Worm (Caenorhabditis elegans) whole organism, midembryonic: ENCODE measurements around the gene tag-191.

Experiments
- T22C8.4 ChIP-seq: fragments of 200-800 bp; sonication (Bioruptor generic); IDR thresholded peaks from 2 replicates; pipeline ENCODE4 v1.3.6; 2022; ENCODE audit warnings: missing genetic modification characterization, missing compliant biosample characterization
- cog-1 ChIP-seq: sonication (generic microtip); optimal IDR thresholded peaks from 2 replicates; lab custom pipeline; 2016; ENCODE audit warnings: missing genetic modification characterization, missing compliant biosample characterization
- flt-1 ChIP-seq: fragments of 200-800 bp; sonication (Bioruptor generic); IDR thresholded peaks from 2 replicates; pipeline ENCODE4 v1.3.6; 2022; ENCODE audit warnings: missing genetic modification characterization, missing compliant biosample characterization
- klf-2 ChIP-seq: fragments of 200-800 bp; sonication (Bioruptor generic); conservative IDR thresholded peaks from 2 replicates; pipeline ENCODE4 v1.3.6; 2022; ENCODE audit warnings: missing genetic modification reagents, missing genetic modification characterization, missing compliant biosample characterization
- med-1 ChIP-seq: sonication (generic microtip); optimal IDR thresholded peaks from 2 replicates; lab custom pipeline; 2017; ENCODE audit warnings: missing genetic modification characterization, mild to moderate bottlenecking, missing compliant biosample characterization, antibody characterized with exemption, missing genetic modification reagents; ENCODE audit not compliant: insufficient read depth
- ref-1 ChIP-seq: fragments of 200-800 bp; sonication (Bioruptor generic); conservative IDR thresholded peaks from 2 replicates; pipeline ENCODE4 v1.3.6; 2022; ENCODE audit warnings: missing genetic modification reagents, missing genetic modification characterization, missing compliant biosample characterization
- tab-1 ChIP-seq: fragments of 200-800 bp; sonication (Bioruptor generic); IDR thresholded peaks from 2 replicates; pipeline ENCODE4 v1.3.6; 2022; ENCODE audit warnings: missing genetic modification characterization, missing compliant biosample characterization
- ztf-23 ChIP-seq: fragments of 200-800 bp; sonication (Bioruptor generic); IDR thresholded peaks from 2 replicates; pipeline ENCODE4 v1.3.6; 2022; ENCODE audit warnings: missing genetic modification reagents, missing genetic modification characterization, missing compliant biosample characterization
- ztf-29 ChIP-seq: fragments of 200-800 bp; sonication (Bioruptor generic); IDR thresholded peaks from 2 replicates; pipeline ENCODE4 v1.3.6; 2022; ENCODE audit warnings: missing genetic modification reagents, missing genetic modification characterization, missing compliant biosample characterization

Gene tag-191

DNA sequence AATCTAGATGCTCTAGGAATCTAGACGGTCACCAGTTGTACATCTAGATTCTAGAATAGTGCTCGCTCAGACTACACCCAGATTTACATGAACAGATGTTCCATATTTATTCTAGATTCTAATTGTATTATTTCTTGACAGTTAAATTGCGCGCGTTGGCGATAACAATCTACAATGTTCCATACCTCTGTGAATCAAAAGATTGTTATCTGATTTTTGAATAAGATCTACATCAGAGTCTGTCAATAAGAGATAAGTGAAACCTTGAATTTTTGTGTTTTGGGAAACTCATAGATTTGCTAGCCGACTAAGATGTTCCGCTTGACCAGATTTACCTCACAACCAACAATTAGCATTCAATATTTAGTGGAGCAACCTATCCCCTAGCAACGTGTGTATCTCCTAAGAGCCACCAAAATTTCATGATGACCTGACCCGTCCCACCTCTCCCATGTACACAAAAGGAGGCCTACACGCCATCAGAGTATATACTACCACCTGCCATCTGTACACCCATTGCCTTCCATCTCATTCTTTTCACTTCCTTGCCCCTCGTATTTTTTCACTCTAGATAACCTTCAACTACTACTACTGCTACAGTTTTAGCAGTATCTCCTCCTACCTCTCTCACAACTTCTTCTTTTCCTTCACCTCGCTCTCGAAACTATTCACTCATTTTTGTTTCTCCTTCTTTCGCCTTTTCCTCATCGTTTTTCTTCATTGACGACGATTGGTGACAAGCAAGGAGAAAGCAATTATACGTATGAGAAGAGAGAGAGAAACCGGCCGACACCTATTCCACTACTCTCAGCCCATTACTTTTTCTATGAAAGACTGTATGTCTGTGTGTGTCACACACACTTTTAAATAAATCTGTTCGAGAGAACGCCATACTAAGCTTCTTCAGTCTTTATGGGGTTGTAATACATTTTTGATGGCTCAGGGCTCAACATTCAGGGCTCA is 29.2 kb downstream of the tag-191 start:
- TF ChIP-seq ztf-29 (GFP tag; lab: Robert Waterston, UW), result peak; percentile 13; the same call in 1 of the 2 replicates
- TF ChIP-seq ztf-23 (GFP tag; lab: Robert Waterston, UW), result no peak

DNA sequence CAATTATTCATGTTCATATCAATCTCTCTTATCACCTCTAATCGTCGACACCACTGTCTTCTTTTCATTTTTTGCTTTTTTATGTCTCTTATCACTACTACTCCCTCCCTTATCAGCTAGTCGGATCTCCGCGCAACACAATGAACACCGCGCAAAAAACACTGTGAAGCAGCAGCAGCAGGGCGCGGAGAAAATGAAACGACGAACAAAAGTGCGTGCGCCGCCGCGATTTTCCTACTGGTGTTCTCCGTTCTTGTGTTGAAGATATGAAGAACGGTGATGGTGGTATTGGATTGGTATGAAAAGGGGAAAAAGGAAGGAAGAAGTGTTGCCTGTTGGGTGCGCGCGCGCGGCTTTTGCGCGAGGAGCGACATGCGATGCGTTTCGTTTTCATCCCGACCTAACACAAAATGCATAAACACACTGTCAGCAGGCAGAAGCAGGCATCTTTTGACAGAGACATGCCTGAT is 30.4 kb downstream of the tag-191 start:
- no peak for TF ChIP-seq med-1 (GFP tag; lab: Kevin White, UChicago)
- no peak for TF ChIP-seq flt-1 (GFP tag; lab: Robert Waterston, UW)
- TF ChIP-seq ztf-29 (GFP tag; lab: Robert Waterston, UW), result peak; percentile 60; the same call in 1 of the 2 replicates
- no peak for TF ChIP-seq tab-1 (GFP tag; lab: Robert Waterston, UW)
- TF ChIP-seq ztf-23 (GFP tag; lab: Robert Waterston, UW), result 0 out of 2 replicates have a peak, but pooled peaks have one; percentile 55
- TF ChIP-seq klf-2 (GFP tag; lab: Robert Waterston, UW), result no peak
- TF ChIP-seq ref-1 (GFP tag; lab: Robert Waterston, UW), result no peak
- peak; percentile 51 for TF ChIP-seq cog-1 (tag; lab: Kevin White, UChicago)
- no peak for TF ChIP-seq T22C8.4 (GFP tag; lab: Robert Waterston, UW)

DNA sequence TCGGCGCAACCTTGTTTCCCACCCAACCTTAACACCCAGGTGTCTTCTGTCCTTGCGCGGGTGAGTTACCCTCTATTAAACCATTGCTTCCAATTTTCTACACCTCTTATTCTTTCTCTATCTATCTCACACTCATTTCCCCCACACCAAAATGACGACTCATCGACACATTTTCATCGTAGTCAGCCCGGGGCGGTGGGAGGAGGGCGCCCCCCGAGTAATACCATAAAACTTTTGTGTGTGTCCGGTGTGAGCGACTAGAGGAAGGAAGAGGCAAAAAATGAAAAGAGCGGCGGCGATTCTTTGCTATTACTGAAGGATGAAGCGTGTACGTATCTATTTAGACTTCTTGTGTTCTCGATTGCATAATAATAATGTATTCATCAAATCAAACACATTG is 31.4 kb downstream of the tag-191 start:
- TF ChIP-seq ref-1 (GFP tag; lab: Robert Waterston, UW), result no peak
- TF ChIP-seq ztf-29 (GFP tag; lab: Robert Waterston, UW), result no peak
- TF ChIP-seq flt-1 (GFP tag; lab: Robert Waterston, UW), result no peak
- TF ChIP-seq ztf-23 (GFP tag; lab: Robert Waterston, UW), result no peak

DNA sequence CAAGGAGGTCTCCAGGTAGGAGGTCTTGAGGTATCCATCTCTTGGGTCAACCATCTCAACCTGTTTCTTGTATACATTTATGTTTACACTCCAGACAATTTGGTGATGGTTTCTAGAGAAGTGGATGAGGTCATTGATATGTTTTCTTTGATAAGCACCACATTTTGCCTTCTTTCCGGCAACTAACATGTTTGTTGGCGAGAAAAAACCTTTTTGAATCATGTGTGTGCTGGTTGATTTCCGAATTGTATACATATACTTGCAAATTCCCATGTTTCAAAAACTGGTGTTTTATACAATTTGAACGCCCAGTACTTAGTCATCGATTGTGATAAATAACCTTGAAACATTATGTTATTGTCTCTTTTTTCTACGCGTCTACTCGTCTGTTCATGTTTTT is 32.1 kb downstream of the tag-191 start:
- TF ChIP-seq ztf-29 (GFP tag; lab: Robert Waterston, UW) (no peak), klf-2 (GFP tag; lab: Robert Waterston, UW) (no peak), flt-1 (GFP tag; lab: Robert Waterston, UW) (no peak), tab-1 (GFP tag; lab: Robert Waterston, UW) (no peak), cog-1 (tag; lab: Kevin White, UChicago) (no peak), ztf-23 (GFP tag; lab: Robert Waterston, UW) (no peak), T22C8.4 (GFP tag; lab: Robert Waterston, UW) (no peak), ref-1 (GFP tag; lab: Robert Waterston, UW) (no peak), med-1 (GFP tag; lab: Kevin White, UChicago) (no peak)

DNA sequence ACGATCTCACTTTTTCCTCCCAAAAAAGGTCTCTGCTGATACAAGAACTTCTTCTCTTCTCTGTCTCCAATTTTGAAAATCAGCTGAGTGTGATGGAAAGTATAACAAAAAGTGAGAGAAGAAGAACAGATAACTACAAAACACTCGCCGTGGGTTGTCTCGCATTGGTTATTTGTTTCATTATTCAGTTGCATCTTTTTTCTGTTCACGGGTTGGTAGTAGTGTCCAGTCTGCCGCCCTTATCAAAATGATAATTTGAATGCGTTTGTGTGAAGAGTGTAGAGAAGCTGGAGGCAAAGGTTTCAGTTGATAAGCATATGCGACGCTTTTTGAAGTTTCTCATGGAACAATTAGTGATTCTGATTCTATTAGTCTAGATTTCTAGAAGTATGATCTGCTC is 33.1 kb downstream of the tag-191 start:
- no peak for TF ChIP-seq ref-1 (GFP tag; lab: Robert Waterston, UW)
- TF ChIP-seq T22C8.4 (GFP tag; lab: Robert Waterston, UW), result no peak
- no peak for TF ChIP-seq flt-1 (GFP tag; lab: Robert Waterston, UW)
- TF ChIP-seq ztf-29 (GFP tag; lab: Robert Waterston, UW), result no peak
- TF ChIP-seq tab-1 (GFP tag; lab: Robert Waterston, UW), result no peak
- no peak for TF ChIP-seq klf-2 (GFP tag; lab: Robert Waterston, UW)
- no peak for TF ChIP-seq med-1 (GFP tag; lab: Kevin White, UChicago)
- TF ChIP-seq ztf-23 (GFP tag; lab: Robert Waterston, UW), result no peak
- no peak for TF ChIP-seq cog-1 (tag; lab: Kevin White, UChicago)

DNA sequence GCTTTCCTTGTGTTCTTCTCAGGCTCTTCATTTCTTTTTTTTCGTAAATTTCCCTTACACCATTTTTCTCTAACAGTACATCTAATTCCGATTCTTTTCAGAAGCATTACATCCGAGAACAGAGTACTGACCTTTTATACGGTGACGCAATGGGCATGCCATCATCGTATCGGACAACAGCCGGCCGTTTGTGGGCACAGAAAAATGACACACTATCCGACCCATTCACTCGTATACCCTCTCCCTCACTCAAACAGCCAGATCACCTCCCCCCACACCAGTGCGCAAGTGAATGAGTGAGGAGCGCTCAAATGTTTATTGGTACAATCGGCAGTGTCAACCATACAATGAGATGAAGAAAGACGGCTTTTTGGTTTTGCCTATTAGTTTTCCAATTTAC is 35.0 kb downstream of the tag-191 start, which contains the start of gene R02D5.24:
Gene R02D5.24, plus strand, starts transcription at position 205 of the 400 bp plus-strand sequence.
- TF ChIP-seq ztf-23 (GFP tag; lab: Robert Waterston, UW), result no peak
- TF ChIP-seq flt-1 (GFP tag; lab: Robert Waterston, UW), result 0 out of 2 replicates have a peak, but pooled peaks have one; percentile 15

DNA sequence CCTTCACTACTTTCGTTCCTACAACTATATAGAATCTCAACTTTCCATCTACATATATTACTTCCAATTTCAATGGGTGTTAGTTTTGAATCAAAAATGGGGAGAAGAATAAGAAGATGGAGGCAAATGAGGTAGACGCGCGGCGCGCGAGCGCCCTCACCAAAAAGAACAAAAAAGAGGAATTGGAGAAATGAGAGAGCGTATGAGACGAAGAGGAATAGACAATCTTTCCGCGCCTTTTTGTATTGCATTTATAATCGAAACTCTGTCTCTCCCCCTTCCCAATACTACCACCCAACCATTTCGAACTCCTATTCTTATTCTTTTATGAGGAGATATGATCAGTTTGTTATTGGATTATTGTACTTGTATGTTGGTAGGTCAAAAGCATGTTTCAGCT is 35.6 kb downstream of the tag-191 start:
- TF ChIP-seq ztf-29 (GFP tag; lab: Robert Waterston, UW) (no peak), med-1 (GFP tag; lab: Kevin White, UChicago) (no peak), flt-1 (GFP tag; lab: Robert Waterston, UW) (no peak), ztf-23 (GFP tag; lab: Robert Waterston, UW) (no peak), ref-1 (GFP tag; lab: Robert Waterston, UW) (no peak), cog-1 (tag; lab: Kevin White, UChicago) (no peak), T22C8.4 (GFP tag; lab: Robert Waterston, UW) (no peak), tab-1 (GFP tag; lab: Robert Waterston, UW) (no peak), klf-2 (GFP tag; lab: Robert Waterston, UW) (no peak)

DNA sequence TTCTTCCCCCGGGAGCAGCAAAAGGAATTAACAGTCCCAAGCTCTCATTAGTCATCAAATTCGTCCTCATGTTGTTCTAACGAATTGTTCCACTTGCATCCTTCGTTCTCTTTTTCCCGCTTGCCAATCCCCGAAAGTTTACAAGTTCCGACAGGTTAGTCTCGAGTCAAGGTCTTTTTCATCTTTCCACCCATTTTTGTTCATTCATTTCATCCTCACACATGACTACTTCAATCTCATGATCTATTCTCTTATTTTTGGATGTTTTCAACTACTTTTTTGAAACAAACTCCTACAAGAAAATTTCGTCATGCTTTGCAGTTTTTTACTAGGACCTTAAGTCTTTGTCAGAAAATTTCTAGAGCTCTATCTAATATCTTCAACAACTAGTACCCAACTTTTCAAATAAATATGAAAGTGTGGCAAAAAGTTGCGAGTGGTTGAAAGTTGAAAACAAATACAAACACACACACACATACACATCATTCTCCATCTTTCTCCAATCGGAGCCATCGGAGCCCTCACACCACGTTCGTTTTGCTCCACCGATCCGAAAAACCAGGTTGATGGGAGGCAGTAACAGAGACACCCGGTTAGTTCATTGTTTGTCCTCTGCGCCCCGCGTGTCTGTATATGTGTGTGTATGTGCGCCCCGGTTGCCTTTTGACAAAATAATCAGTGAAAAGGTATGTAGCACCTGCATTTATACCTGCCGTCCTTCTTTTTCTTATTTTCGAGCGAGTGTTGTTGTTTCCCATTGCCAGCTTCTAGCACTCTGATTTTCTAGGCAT is 36.9 kb downstream of the tag-191 start:
- TF ChIP-seq flt-1 (GFP tag; lab: Robert Waterston, UW) (no peak), ref-1 (GFP tag; lab: Robert Waterston, UW) (no peak), cog-1 (tag; lab: Kevin White, UChicago) (no peak), klf-2 (GFP tag; lab: Robert Waterston, UW) (no peak), med-1 (GFP tag; lab: Kevin White, UChicago) (no peak), ztf-29 (GFP tag; lab: Robert Waterston, UW) (no peak), ztf-23 (GFP tag; lab: Robert Waterston, UW) (no peak)
